Worm (Caenorhabditis elegans): ENCODE data around the gene prx-10.

DNA sequence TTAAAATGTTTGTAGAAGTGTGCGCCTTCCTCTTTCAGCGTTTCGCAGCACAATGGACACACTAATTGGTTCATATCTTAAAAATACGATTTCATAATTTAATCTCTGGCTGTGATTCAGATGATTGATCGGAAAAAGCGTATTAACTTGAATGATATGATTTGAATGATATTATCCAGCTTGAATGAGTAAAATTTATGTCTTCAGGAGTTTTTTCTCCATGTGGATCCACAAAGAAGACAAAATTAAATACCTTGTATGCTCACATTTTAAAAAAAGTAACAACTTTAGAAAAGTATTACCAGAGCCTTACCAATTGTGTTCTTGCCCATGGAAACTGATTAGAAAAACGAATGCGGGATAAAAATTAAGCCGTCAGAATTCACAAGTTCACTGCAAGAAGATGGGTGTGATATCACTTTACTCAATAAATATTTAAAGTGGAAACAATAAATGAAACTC is 37.2 kb downstream of the prx-10 start, which contains the start of gene ztf-8:
- TF ChIP-seq sea-1 (GFP tag; conservative IDR thresholded peaks at IDR 0.05): no peak
- TF ChIP-seq pes-1 (GFP tag; IDR thresholded peaks at IDR 0.05): no peak
- no peak for TF ChIP-seq tra-4 (tag; optimal IDR thresholded peaks at IDR 0.05)
- no peak for TF ChIP-seq ama-1 (optimal IDR thresholded peaks at IDR 0.05)
- no peak for TF ChIP-seq ceh-36 (tag; optimal IDR thresholded peaks at IDR 0.05)
- no peak for TF ChIP-seq scrt-1 (GFP tag; IDR thresholded peaks at IDR 0.05)
- TF ChIP-seq tbx-11 (GFP tag; IDR thresholded peaks at IDR 0.05): no peak
- no peak for TF ChIP-seq hnd-1 (tag; optimal IDR thresholded peaks at IDR 0.05)
- no peak for TF ChIP-seq flt-1 (GFP tag; IDR thresholded peaks at IDR 0.05)
- TF ChIP-seq aly-1 (tag; optimal IDR thresholded peaks at IDR 0.05): no peak
- no peak for TF ChIP-seq ceh-13 (GFP tag; optimal IDR thresholded peaks at IDR 0.05)
- no peak for TF ChIP-seq hmg-4 (GFP tag; optimal IDR thresholded peaks at IDR 0.05)
- no peak for TF ChIP-seq B0310.2 (tag; optimal IDR thresholded peaks at IDR 0.05)
- no peak for TF ChIP-seq tbx-37 (GFP tag; conservative IDR thresholded peaks at IDR 0.05)
